Fruit fly (Drosophila melanogaster) Kc167 (cell line): ENCODE measurements around the gene Or85a.

ENCODE experiments used
- Myc ChIP-seq: fragments of >200 bp; optimal IDR thresholded peaks from 2 replicates; lab custom pipeline; 2017; ENCODE audit warnings: missing external identifiers
- h ChIP-seq: fragments of >200 bp; optimal IDR thresholded peaks from 3 replicates; lab custom pipeline; 2018; ENCODE audit warnings: missing external identifiers
- insv ChIP-seq: fragments of >200 bp; optimal IDR thresholded peaks from 3 replicates; lab custom pipeline; 2018; ENCODE audit warnings: missing external identifiers
- psq ChIP-seq: fragments of >200 bp; optimal IDR thresholded peaks from 2 replicates; lab custom pipeline; 2017; ENCODE audit warnings: missing external identifiers

dm6 chr3R:8290940-8291339 is 30.6 kb upstream of the Or85a start, which contains the start of gene CG31464:
- TF ChIP-seq Myc (lab: Kevin White, UChicago) (no peak), psq (lab: Kevin White, UChicago) (no peak), h (lab: Kevin White, UChicago) (no peak), insv (lab: Kevin White, UChicago) (no peak)
